Fruit fly (Drosophila melanogaster): ENCODE results near the gene CG12689.

- no peak for TF ChIP-seq Gug (GFP tag; IDR thresholded peaks at IDR 0.05)
- TF ChIP-seq CG7368 (GFP tag; optimal IDR thresholded peaks at IDR 0.05) = no peak
- no peak for TF ChIP-seq Ets21C (GFP tag; optimal IDR thresholded peaks at IDR 0.05)
- no peak for TF ChIP-seq svp (GFP tag)
- no peak for TF ChIP-seq CG16779 (tag; optimal IDR thresholded peaks at IDR 0.05)
- peak; percentile 7 for TF ChIP-seq achi (GFP tag; optimal IDR thresholded peaks at IDR 0.05)
- TF ChIP-seq CG6276 (GFP tag; optimal IDR thresholded peaks at IDR 0.05) = no peak
- TF ChIP-seq Met (GFP tag; optimal IDR thresholded peaks at IDR 0.05) = no peak
- no peak for TF ChIP-seq CG8119 (GFP tag; IDR thresholded peaks at IDR 0.05)
- no peak for TF ChIP-seq CG15336 (GFP tag; IDR thresholded peaks at IDR 0.05)
Measured at dm6 chrX:7581165-7581786, 4.7 kb downstream of the CG12689 start.
